Fruit fly (Drosophila melanogaster) whole organism, pupa: Measurements from ENCODE around the gene Alg1.

Source experiments
- CG10348 ChIP-seq: fragments of 200-800 bp; sonication (Bioruptor generic); IDR thresholded peaks from 2 replicates; pipeline ENCODE4 v1.3.6; 2022; ENCODE audit warnings: missing biosample characterization, missing genetic modification characterization
- CG14655 ChIP-seq: fragments of 200-800 bp; sonication (Bioruptor generic); optimal IDR thresholded peaks from 3 replicates; lab custom pipeline; 2017; ENCODE audit warnings: mild to moderate bottlenecking, missing biosample characterization, missing genetic modification reagents, missing genetic modification characterization
- CG17806 ChIP-seq: fragments of 200-800 bp; sonication (Bioruptor generic); optimal IDR thresholded peaks from 2 replicates; lab custom pipeline; 2018; ENCODE audit warnings: missing biosample characterization, mild to moderate bottlenecking, missing genetic modification characterization, moderate library complexity
- CG8159 ChIP-seq: fragments of 200-800 bp; sonication (Bioruptor generic); optimal IDR thresholded peaks from 3 replicates; lab custom pipeline; 2018; ENCODE audit warnings: missing biosample characterization, mild to moderate bottlenecking, missing genetic modification characterization, moderate library complexity

DNA sequence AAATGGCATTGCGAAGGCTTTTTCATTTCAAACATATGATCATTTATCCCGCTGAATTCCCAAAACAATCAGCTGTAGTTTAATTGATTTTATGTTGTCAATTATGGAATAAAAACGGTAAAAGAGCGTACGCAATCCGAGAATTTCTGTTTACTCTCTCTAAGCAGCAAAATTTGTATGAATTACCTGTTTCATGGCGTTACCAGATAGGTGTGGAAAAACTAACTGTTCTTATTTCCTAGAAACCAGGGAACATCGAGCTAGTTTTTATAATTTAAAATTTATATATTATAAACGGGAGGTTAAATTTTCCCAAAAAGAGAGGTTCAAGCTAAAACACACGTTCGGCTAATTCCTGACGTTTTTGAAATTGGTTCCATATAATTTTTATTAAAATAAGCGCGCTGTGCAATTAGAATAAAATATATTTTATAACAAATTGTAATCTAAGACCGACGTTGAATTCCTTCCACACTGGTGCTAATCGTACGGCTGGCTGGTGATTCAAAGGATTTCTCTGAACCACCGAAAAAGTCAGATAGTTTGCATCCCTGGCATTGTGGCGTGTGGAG, 3.8 kb downstream of the Alg1 start, which contains the start of gene CG17801:
- TF ChIP-seq CG14655 (GFP tag; lab: Kevin White, UChicago) (no peak), CG17806 (tag; lab: Kevin White, UChicago) (no peak), CG10348 (no peak), CG8159 (tag; lab: Kevin White, UChicago) (no peak)
